Worm (Caenorhabditis elegans) whole organism, late embryonic: ENCODE measurements around the gene ftt-2.

Experiments used
- ama-1 ChIP-seq: fragments of 150-350 bp; optimal IDR thresholded peaks from 2 replicates; lab custom pipeline; 2014
- ceh-14 ChIP-seq: sonication (generic microtip); optimal IDR thresholded peaks from 2 replicates; lab custom pipeline; 2016; ENCODE audit warnings: missing genotype, missing genetic modification characterization, missing compliant biosample characterization
- nhr-11 ChIP-seq: fragments of 150-350 bp; optimal IDR thresholded peaks from 2 replicates; lab custom pipeline; 2014; ENCODE audit warnings: missing biosample characterization, missing genetic modification characterization
- ref-2 ChIP-seq: sonication (generic microtip); optimal IDR thresholded peaks from 2 replicates; lab custom pipeline; 2016; ENCODE audit warnings: missing genetic modification characterization, missing compliant biosample characterization
- unc-42 ChIP-seq: sonication (generic microtip); optimal IDR thresholded peaks from 2 replicates; lab custom pipeline; 2016; ENCODE audit warnings: missing genotype, missing genetic modification characterization, missing compliant biosample characterization
- zip-5 ChIP-seq: sonication (generic microtip); optimal IDR thresholded peaks from 2 replicates; lab custom pipeline; 2016; ENCODE audit warnings: missing genetic modification characterization, missing compliant biosample characterization

DNA sequence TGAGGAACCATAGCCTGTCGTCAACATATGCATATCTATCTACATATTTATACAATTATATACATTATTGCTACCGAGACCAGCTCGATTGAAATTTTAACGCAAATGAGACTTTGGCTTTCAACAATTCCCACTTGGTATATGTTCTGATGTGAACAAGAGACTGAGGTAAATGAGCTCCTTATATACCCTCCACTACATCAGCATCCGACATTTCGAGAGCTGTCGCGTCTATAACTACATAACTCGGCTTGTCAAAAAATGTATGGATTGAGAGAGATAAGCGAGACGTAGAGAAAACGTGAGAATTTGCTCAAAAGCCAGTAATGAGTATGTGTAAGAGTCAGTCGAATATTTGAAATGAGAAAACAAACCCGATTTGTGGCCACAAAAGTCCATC lies 18.2 kb upstream of the ftt-2 start:
- TF ChIP-seq ref-2 (tag; lab: Kevin White, UChicago) (no peak), ama-1 (lab: Kevin White, UChicago) (no peak), zip-5 (tag; lab: Kevin White, UChicago) (no peak), ceh-14 (tag; lab: Kevin White, UChicago) (no peak), nhr-11 (no peak), unc-42 (no peak)
